Fruit fly (Drosophila melanogaster): ENCODE measurements around the gene CG13309.

Gene CG13309

DNA sequence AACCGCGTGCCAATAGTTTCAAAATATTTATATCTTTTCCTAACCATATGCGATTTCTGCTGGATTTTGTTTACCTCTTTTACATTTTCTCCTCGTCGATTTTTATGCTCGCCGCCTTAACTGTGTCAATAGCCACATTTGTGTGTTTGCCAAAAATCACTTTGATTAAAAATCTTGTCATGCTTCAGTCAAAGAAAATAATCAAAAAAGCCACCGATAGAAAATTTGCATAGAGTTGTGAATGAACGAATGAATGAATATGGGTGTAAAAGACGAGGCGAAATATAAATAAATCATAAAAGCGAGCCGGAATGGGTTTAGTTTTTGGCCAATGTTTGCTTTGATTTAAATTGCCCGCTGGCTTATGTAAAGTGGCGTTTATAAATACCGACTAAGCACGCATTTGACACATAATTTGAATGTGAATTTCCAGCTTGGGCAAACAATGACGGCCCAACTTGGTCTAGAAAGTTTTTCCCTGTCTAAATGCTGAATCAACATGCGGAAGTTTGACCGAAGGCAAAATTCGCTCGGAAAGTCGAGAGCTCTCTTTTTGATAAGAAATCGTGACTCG is 29.4 kb upstream of the CG13309 start:
- TF ChIP-seq insv (optimal IDR thresholded peaks at IDR 0.05) (no peak), Sin3A (optimal IDR thresholded peaks at IDR 0.05) (no peak), h (optimal IDR thresholded peaks at IDR 0.05) (no peak), psq (optimal IDR thresholded peaks at IDR 0.05) (no peak), Myc (optimal IDR thresholded peaks at IDR 0.05) (no peak), ttk (optimal IDR thresholded peaks at IDR 0.05) (no peak)

DNA sequence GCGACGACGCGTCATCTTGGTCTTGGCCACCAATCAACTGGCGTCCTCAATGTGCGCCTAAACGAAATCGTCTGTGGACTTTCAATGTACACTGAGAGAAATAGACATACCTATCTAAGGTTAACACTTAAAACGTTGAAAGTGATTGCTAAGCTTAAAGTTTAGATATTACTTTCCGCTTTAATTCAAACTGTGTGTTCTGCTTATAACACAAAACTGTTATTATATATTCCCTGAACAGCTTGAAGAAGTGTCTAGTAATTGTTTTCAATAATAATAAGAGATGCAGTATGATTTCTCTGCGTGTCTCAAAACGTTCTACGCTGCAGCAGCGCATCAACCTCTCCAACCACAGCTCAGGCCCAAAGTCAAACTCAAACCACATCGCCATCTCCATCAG is 28.2 kb upstream of the CG13309 start:
- TF ChIP-seq ttk (optimal IDR thresholded peaks at IDR 0.05) (no peak), Sin3A (optimal IDR thresholded peaks at IDR 0.05) (no peak), Myc (optimal IDR thresholded peaks at IDR 0.05) (no peak), psq (optimal IDR thresholded peaks at IDR 0.05) (no peak), h (optimal IDR thresholded peaks at IDR 0.05) (no peak), insv (optimal IDR thresholded peaks at IDR 0.05) (no peak)

DNA sequence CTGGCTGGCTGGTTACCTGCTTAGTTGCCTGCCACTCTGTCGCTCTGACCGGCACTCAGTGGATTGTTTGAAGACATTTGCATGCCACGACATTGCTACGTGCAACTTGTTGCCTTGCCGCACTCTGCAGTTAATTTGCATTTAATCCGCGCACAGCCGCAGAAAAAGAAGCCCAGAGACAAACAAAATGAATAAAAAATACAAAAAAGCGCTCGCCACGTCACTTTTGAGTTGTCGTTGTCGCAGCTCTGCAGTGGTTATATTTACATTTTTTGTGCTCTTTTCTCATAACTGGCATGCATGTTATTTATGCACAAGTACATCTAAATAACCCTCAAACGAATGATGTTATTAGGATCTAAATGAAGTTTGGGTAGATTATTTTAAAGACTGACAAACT is 26.9 kb upstream of the CG13309 start:
- TF ChIP-seq h (optimal IDR thresholded peaks at IDR 0.05) (no peak), psq (optimal IDR thresholded peaks at IDR 0.05) (no peak), ttk (optimal IDR thresholded peaks at IDR 0.05) (no peak), Myc (optimal IDR thresholded peaks at IDR 0.05) (no peak), Sin3A (optimal IDR thresholded peaks at IDR 0.05) (no peak), insv (optimal IDR thresholded peaks at IDR 0.05) (no peak)

dm6 chr3L:8787240-8787639 is 23.0 kb upstream of the CG13309 start:
- TF ChIP-seq h (optimal IDR thresholded peaks at IDR 0.05) (no peak), ttk (optimal IDR thresholded peaks at IDR 0.05) (no peak), insv (optimal IDR thresholded peaks at IDR 0.05) (no peak), Myc (optimal IDR thresholded peaks at IDR 0.05) (no peak), Sin3A (optimal IDR thresholded peaks at IDR 0.05) (no peak), psq (optimal IDR thresholded peaks at IDR 0.05) (no peak)

DNA sequence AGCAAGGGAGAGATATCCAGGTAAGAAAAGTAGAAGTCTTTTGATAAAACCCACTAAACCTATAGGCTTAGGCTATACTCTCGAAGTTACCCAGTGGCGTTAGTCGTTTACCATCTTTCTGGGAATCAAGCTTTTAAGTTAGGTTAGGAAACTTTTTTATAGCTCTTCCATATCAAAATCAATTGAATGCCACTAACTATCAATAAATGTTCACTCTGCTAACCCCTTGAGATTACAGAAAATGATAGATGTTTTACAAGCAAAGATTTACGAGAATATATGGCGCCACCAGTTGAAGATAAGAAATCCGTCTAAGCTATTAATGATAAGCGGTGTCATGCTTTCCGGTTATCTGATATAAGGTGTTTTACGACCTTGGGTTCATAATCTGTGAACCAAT is 22.5 kb upstream of the CG13309 start:
- TF ChIP-seq insv (optimal IDR thresholded peaks at IDR 0.05), result no peak
- no peak for TF ChIP-seq h (optimal IDR thresholded peaks at IDR 0.05)
- no peak for TF ChIP-seq psq (optimal IDR thresholded peaks at IDR 0.05)
- TF ChIP-seq ttk (optimal IDR thresholded peaks at IDR 0.05), result no peak
- TF ChIP-seq Sin3A (optimal IDR thresholded peaks at IDR 0.05), result no peak
- no peak for TF ChIP-seq Myc (optimal IDR thresholded peaks at IDR 0.05)

- TF ChIP-seq Myc (optimal IDR thresholded peaks at IDR 0.05), result no peak
- no peak for TF ChIP-seq ttk (optimal IDR thresholded peaks at IDR 0.05)
- TF ChIP-seq Sin3A (optimal IDR thresholded peaks at IDR 0.05), result no peak
- TF ChIP-seq h (optimal IDR thresholded peaks at IDR 0.05), result no peak
- no peak for TF ChIP-seq insv (optimal IDR thresholded peaks at IDR 0.05)
- TF ChIP-seq psq (optimal IDR thresholded peaks at IDR 0.05), result no peak
Measured at dm6 chr3L:8788445-8788844, 21.8 kb upstream of the CG13309 start, which contains the start of gene Acbp5. TSS of gene Acbp5 (minus strand) at chr3L:8788545.

DNA sequence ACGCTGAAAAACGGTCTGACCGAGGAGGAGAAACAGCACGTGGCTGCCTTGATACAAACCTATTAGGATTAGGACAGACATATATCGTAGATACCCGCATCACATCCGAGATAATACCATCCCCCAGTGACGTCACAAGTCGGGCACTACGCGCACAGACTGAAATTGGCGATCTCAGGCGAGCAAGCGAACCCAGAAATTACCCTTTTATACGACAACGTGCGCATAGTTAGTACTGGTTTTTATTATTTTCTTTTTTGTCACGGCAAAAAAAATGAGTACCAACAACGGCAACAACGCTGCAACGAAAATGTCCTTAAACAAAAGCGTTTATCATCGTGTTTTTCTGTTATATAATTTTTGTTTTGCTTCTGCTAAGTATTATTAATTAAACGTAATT is 12.1 kb upstream of the CG13309 start:
- TF ChIP-seq Myc (optimal IDR thresholded peaks at IDR 0.05) (no peak), ttk (optimal IDR thresholded peaks at IDR 0.05) (no peak), insv (optimal IDR thresholded peaks at IDR 0.05) (no peak), psq (optimal IDR thresholded peaks at IDR 0.05) (no peak), h (optimal IDR thresholded peaks at IDR 0.05) (no peak), Sin3A (optimal IDR thresholded peaks at IDR 0.05) (no peak)

- TF ChIP-seq ttk (optimal IDR thresholded peaks at IDR 0.05) (no peak), h (optimal IDR thresholded peaks at IDR 0.05) (no peak), Sin3A (optimal IDR thresholded peaks at IDR 0.05) (no peak), psq (optimal IDR thresholded peaks at IDR 0.05) (no peak), insv (optimal IDR thresholded peaks at IDR 0.05) (no peak), Myc (optimal IDR thresholded peaks at IDR 0.05) (no peak)
Measured at dm6 chr3L:8798539-8798938, 11.7 kb upstream of the CG13309 start.

dm6 chr3L:8800432-8800831 is 9.8 kb upstream of the CG13309 start, which contains the start of gene CG13310:
TSS of gene CG13310 (minus strand) at chr3L:8800532.
- TF ChIP-seq insv (optimal IDR thresholded peaks at IDR 0.05), result no peak
- no peak for TF ChIP-seq h (optimal IDR thresholded peaks at IDR 0.05)
- no peak for TF ChIP-seq ttk (optimal IDR thresholded peaks at IDR 0.05)
- no peak for TF ChIP-seq psq (optimal IDR thresholded peaks at IDR 0.05)
- TF ChIP-seq Sin3A (optimal IDR thresholded peaks at IDR 0.05), result no peak
- TF ChIP-seq Myc (optimal IDR thresholded peaks at IDR 0.05), result no peak

dm6 chr3L:8802064-8802463 is 8.1 kb upstream of the CG13309 start, which contains the start of the genes CG13311 and CG34426:
TSS of gene CG13311 (minus strand) at chr3L:8802164.
TSS of gene CG34426 (plus strand) at chr3L:8802463.
- no peak for TF ChIP-seq psq (optimal IDR thresholded peaks at IDR 0.05)
- TF ChIP-seq insv (optimal IDR thresholded peaks at IDR 0.05), result no peak
- TF ChIP-seq h (optimal IDR thresholded peaks at IDR 0.05), result no peak
- TF ChIP-seq ttk (optimal IDR thresholded peaks at IDR 0.05), result no peak
- no peak for TF ChIP-seq Myc (optimal IDR thresholded peaks at IDR 0.05)
- no peak for TF ChIP-seq Sin3A (optimal IDR thresholded peaks at IDR 0.05)

DNA sequence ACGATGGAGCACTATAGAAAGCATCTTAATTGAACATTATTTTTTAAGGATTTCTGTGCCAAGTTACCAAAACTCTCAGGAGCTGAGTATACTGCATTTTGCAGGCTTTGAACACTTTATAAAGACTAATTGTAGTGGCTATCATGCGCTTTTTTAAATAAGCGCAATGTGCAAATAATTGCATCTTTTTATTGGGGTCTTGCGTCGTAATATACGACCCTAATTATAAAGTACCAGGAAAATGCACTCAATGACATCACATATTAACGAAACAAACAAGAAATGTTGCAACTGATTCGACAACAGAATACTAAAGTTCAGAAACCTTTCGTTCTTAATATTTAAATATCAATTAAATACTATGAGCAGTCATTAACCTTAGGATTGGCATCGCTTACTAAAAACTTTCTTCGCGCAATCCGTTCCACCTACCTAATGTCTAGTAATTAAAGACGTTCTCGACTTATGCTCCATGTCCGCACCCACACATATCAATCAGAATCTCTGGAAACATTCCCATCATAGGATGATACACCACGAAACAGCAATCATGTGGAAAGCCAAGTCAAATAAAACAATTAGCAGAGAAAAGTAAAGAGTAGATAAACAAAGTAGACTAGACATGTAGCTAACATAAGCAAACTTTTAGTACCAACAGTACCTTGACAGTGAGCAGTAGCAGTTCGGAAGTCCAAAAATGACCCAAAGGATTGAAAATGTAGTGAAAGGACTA is 5.9 kb upstream of the CG13309 start, which contains the start of the genes CG32023 and CG34427:
Gene CG32023, minus strand, starts transcription at position 101 of the 733 bp plus-strand sequence.
Gene CG34427, plus strand, starts transcription at position 683 of the 733 bp plus-strand sequence.
- TF ChIP-seq ttk (optimal IDR thresholded peaks at IDR 0.05), result no peak
- no peak for TF ChIP-seq Sin3A (optimal IDR thresholded peaks at IDR 0.05)

DNA sequence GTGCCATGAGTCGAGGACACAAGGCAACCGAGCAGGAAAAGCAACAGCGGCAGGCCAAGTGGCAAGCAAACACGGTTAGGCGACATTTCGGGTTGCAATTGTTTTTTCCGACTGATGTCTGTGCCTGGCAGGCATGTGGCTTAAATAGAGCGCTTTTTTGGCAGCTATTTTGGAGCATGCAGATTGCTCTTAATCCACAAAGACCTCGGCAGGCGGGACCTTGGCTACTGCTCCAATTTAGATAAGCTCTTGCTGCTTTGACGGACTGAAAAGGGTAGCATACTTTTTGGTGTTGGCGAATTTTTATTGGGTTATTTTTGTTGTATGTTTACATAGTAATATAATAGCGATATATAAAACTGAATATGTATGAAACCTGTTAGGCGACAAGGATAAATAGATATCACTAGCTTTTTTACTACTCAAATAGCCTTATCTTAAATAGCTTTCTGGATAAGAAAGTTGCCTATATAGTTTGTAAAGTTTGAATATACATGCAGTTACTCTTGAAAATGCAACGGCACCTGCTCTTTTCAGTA is 3.0 kb upstream of the CG13309 start, which contains the start of the genes CG13312 and CG32024:
Gene CG13312, minus strand, starts transcription at position 101 of the 539 bp plus-strand sequence.
Gene CG32024, plus strand, starts transcription at position 489 of the 539 bp plus-strand sequence.
- no peak for TF ChIP-seq Sin3A (optimal IDR thresholded peaks at IDR 0.05)

All from Kc167 (cell line).